Worm (Caenorhabditis elegans) whole organism, mixed stage, embryonic: ENCODE results near the gene ZK177.1.

Source experiments
- M03D4.4 ChIP-seq: sonication (generic microtip); optimal IDR thresholded peaks from 2 replicates; lab custom pipeline; 2017; ENCODE audit warnings: mild to moderate bottlenecking, missing genetic modification characterization, missing compliant biosample characterization
- mab-5 ChIP-seq: fragments of 150-350 bp; optimal IDR thresholded peaks from 2 replicates; lab custom pipeline; 2014; ENCODE audit warnings: missing biosample characterization, missing genetic modification characterization
- pha-4 ChIP-seq: fragments of 150-350 bp; optimal IDR thresholded peaks from 2 replicates; lab custom pipeline; 2018; ENCODE audit warnings: missing biosample characterization, missing genetic modification reagents, missing genetic modification characterization
- snpc-4 ChIP-seq: fragments of 150-350 bp; optimal IDR thresholded peaks from 2 replicates; lab custom pipeline; 2014; ENCODE audit warnings: missing biosample characterization, missing genetic modification characterization
- unc-120 ChIP-seq: sonication (generic microtip); optimal IDR thresholded peaks from 2 replicates; lab custom pipeline; 2017; ENCODE audit warnings: missing genetic modification characterization, missing compliant biosample characterization; ENCODE audit not compliant: poor library complexity, severe bottlenecking
- unc-39 ChIP-seq: fragments of 150-350 bp; optimal IDR thresholded peaks from 2 replicates; lab custom pipeline; 2014; ENCODE audit warnings: missing biosample characterization, missing genetic modification characterization
- ztf-11 ChIP-seq: fragments of 150-350 bp; optimal IDR thresholded peaks from 2 replicates; lab custom pipeline; 2014; ENCODE audit warnings: missing biosample characterization, missing genetic modification characterization

Gene ZK177.1

DNA sequence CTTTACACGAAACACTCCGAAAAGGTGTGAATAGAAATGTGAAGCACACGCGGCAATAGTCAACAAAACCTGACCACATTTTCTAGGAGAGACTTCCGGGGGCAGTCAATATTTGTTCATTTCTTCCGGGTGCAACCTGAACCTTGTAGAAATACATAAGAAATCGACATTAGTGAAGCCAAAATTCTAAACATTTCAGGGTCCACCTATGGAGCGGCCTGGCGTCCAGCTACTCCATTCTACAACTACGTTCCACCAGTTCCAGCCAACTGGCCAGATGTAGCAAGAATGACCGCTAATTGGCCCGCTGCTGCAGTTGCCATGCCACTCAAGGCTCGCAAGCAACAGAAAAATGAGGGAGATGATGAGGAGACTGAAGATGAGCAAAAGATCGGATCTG lies 51.3 kb downstream of the ZK177.1 start:
- TF ChIP-seq pha-4 (tag; lab: Kevin White, UChicago) = peak; percentile 1
- no peak for TF ChIP-seq unc-39 (tag; lab: Kevin White, UChicago)
- no peak for TF ChIP-seq mab-5 (tag; lab: Kevin White, UChicago)
- no peak for TF ChIP-seq unc-120
- no peak for TF ChIP-seq snpc-4 (tag; lab: Kevin White, UChicago)
- no peak for TF ChIP-seq ztf-11 (tag; lab: Kevin White, UChicago)
- TF ChIP-seq M03D4.4 (tag; lab: Kevin White, UChicago) = no peak
